Worm (Caenorhabditis elegans): ENCODE results near the gene F44E2.8.

F44E2.8 gene

ce11 chrIII:8867922-8868655, 18.4 kb upstream of the F44E2.8 start (continued):
- TF ChIP-seq cey-2 (tag; optimal IDR thresholded peaks at IDR 0.05; ENCODE audit: borderline replicate concordance, insufficient read depth), result peak; percentile 27
- TF ChIP-seq vab-7 (GFP tag; IDR thresholded peaks at IDR 0.05), result no peak
- TF ChIP-seq dmd-8 (GFP tag; IDR thresholded peaks at IDR 0.05), result 0 out of 2 replicates have a peak, but pooled peaks have one; percentile 54
- peak; percentile 55 for TF ChIP-seq T20F7.1 (GFP tag; optimal IDR thresholded peaks at IDR 0.05)
- TF ChIP-seq ceh-44 (GFP tag; IDR thresholded peaks at IDR 0.05), result no peak
- no peak for TF ChIP-seq F10B5.3 (tag; optimal IDR thresholded peaks at IDR 0.05)
- TF ChIP-seq mxl-2 (GFP tag; conservative IDR thresholded peaks at IDR 0.05), result no peak
- no peak for TF ChIP-seq unc-39 (tag; optimal IDR thresholded peaks at IDR 0.05)
- peak; percentile 74 for TF ChIP-seq hlh-30 (tag; optimal IDR thresholded peaks at IDR 0.05; ENCODE audit: insufficient read depth)
- TF ChIP-seq tag-97 (GFP tag; IDR thresholded peaks at IDR 0.05), result no peak
- TF ChIP-seq php-3 (GFP tag; IDR thresholded peaks at IDR 0.05), result no peak
- TF ChIP-seq unc-62 (GFP tag; optimal IDR thresholded peaks at IDR 0.05 in 1 of 2), result peak in 1 of 2 experiments; percentile 3
- no peak for TF ChIP-seq unc-62 (tag; optimal IDR thresholded peaks at IDR 0.05)
- TF ChIP-seq daf-8 (GFP tag; IDR thresholded peaks at IDR 0.05), result no peak
- no peak for TF ChIP-seq ceh-82 (tag; optimal IDR thresholded peaks at IDR 0.05)
- no peak for TF ChIP-seq lir-3 (tag; optimal IDR thresholded peaks at IDR 0.05)
- no peak for TF ChIP-seq hif-1 (tag; optimal IDR thresholded peaks at IDR 0.05)
- no peak for TF ChIP-seq nhr-102 (tag; optimal IDR thresholded peaks at IDR 0.05)
- TF ChIP-seq nhr-28 (tag; optimal IDR thresholded peaks at IDR 0.05), result peak; percentile 95
- TF ChIP-seq mxl-3 (GFP tag; optimal IDR thresholded peaks at IDR 0.05), result peak; percentile 41
- peak; percentile 8 for TF ChIP-seq aha-1 (tag)
- no peak for TF ChIP-seq nhr-10 (tag; optimal IDR thresholded peaks at IDR 0.05)
- no peak for TF ChIP-seq madf-5 (GFP tag; IDR thresholded peaks at IDR 0.05)
- no peak for TF ChIP-seq hmg-1.1 (GFP tag; IDR thresholded peaks at IDR 0.05)
- TF ChIP-seq nhr-11 (tag; optimal IDR thresholded peaks at IDR 0.05), result peak; percentile 24
- peak; percentile 61 for TF ChIP-seq mep-1 (tag; optimal IDR thresholded peaks at IDR 0.05)
- no peak for TF ChIP-seq tra-1 (GFP tag; IDR thresholded peaks at IDR 0.05)
- TF ChIP-seq Y105C5A.15 (GFP tag; IDR thresholded peaks at IDR 0.05), result no peak
- no peak for TF ChIP-seq jun-1 (tag; optimal IDR thresholded peaks at IDR 0.05)
- no peak for TF ChIP-seq mdt-29 (GFP tag; IDR thresholded peaks at IDR 0.05)
- peak; percentile 43 for TF ChIP-seq T26A8.4 (GFP tag; IDR thresholded peaks at IDR 0.05)
- no peak for TF ChIP-seq F26F4.8 (GFP tag; conservative IDR thresholded peaks at IDR 0.05)
- TF ChIP-seq saeg-2 (GFP tag; IDR thresholded peaks at IDR 0.05), result no peak
- no peak for TF ChIP-seq daf-12 (tag; optimal IDR thresholded peaks at IDR 0.05)
- no peak for TF ChIP-seq sdz-12 (GFP tag; optimal IDR thresholded peaks at IDR 0.05)
- no peak for TF ChIP-seq lim-7 (GFP tag; IDR thresholded peaks at IDR 0.05)
- TF ChIP-seq nhr-237 (tag; optimal IDR thresholded peaks at IDR 0.05), result no peak
- TF ChIP-seq ztf-7 (tag; optimal IDR thresholded peaks at IDR 0.05), result no peak
- no peak for TF ChIP-seq ceh-20 (GFP tag; IDR thresholded peaks at IDR 0.05)
- TF ChIP-seq nhr-25 (tag; optimal IDR thresholded peaks at IDR 0.05; ENCODE audit: borderline replicate concordance, insufficient read depth), result no peak
- TF ChIP-seq lin-39 (tag; optimal IDR thresholded peaks at IDR 0.05), result no peak
- TF ChIP-seq Y5F2A.4 (GFP tag; optimal IDR thresholded peaks at IDR 0.05), result no peak
- no peak for TF ChIP-seq nhr-6 (tag; optimal IDR thresholded peaks at IDR 0.05)
- TF ChIP-seq lsy-2 (tag; optimal IDR thresholded peaks at IDR 0.05), result peak in 1 of 2 experiments; percentile 70
- no peak for TF ChIP-seq Y75B8A.6 (GFP tag; IDR thresholded peaks at IDR 0.05)
- no peak for TF ChIP-seq dmd-9 (GFP tag; IDR thresholded peaks at IDR 0.05)
- TF ChIP-seq gei-8 (GFP tag; optimal IDR thresholded peaks at IDR 0.05), result no peak
- no peak for TF ChIP-seq spr-3 (GFP tag; optimal IDR thresholded peaks at IDR 0.05)
- TF ChIP-seq pqm-1 (tag; optimal IDR thresholded peaks at IDR 0.05), result peak; percentile 89
- TF ChIP-seq lin-29 (GFP tag; IDR thresholded peaks at IDR 0.05), result no peak
- TF ChIP-seq lin-38 (GFP tag; IDR thresholded peaks at IDR 0.05), result no peak
